Fruit fly (Drosophila melanogaster) whole organism, embryonic: ENCODE measurements around the gene CG14212.
A peak's percentile ranks its signal among the peaks of the same experiment; 100 is the strongest.

Source experiments
- Awh ChIP-seq: fragments of 200-800 bp; sonication (Bioruptor generic); IDR thresholded peaks from 2 replicates; pipeline ENCODE4, ENCODE4 v1.3.6; 2022; ENCODE audit warnings: missing biosample characterization, missing genetic modification characterization
- CG10462 ChIP-seq: fragments of 200-800 bp; sonication (Bioruptor generic); optimal IDR thresholded peaks from 2 replicates; lab custom pipeline; 2016; ENCODE audit warnings: missing biosample characterization, missing genetic modification characterization
- CG11560 ChIP-seq: fragments of 200-800 bp; sonication (Bioruptor generic); IDR thresholded peaks from 3 replicates; pipeline ENCODE4 v1.3.6; 2022; ENCODE audit warnings: missing biosample characterization, missing genetic modification characterization
- CG13123 ChIP-seq: fragments of 200-800 bp; sonication (Bioruptor generic); optimal IDR thresholded peaks from 2 replicates; lab custom pipeline; 2016; ENCODE audit warnings: missing biosample characterization, missing genetic modification characterization
- CG15514 ChIP-seq: fragments of 200-800 bp; sonication (Bioruptor generic); optimal IDR thresholded peaks from 3 replicates; lab custom pipeline; 2017; ENCODE audit warnings: missing biosample characterization, missing genetic modification characterization, mild to moderate bottlenecking, moderate library complexity, missing genetic modification reagents
- CG17361 ChIP-seq: fragments of 200-800 bp; sonication (Bioruptor generic); IDR thresholded peaks from 3 replicates; pipeline ENCODE4 v1.3.6; 2022; ENCODE audit warnings: missing biosample characterization, missing genetic modification characterization
- CG34376 ChIP-seq: fragments of 200-800 bp; sonication (Bioruptor generic); optimal IDR thresholded peaks from 2 replicates; lab custom pipeline; 2018; ENCODE audit warnings: missing biosample characterization, mild to moderate bottlenecking, missing genetic modification characterization
- CG4282 ChIP-seq: fragments of 200-800 bp; sonication (Bioruptor generic); optimal IDR thresholded peaks from 2 replicates; lab custom pipeline; 2016; ENCODE audit warnings: missing biosample characterization, missing genetic modification characterization
- CG4854 ChIP-seq: fragments of 200-800 bp; sonication (Bioruptor generic); optimal IDR thresholded peaks from 2 replicates; lab custom pipeline; 2016; ENCODE audit warnings: missing biosample characterization, missing genetic modification characterization, inconsistent platforms
- CG5245 ChIP-seq: fragments of 200-800 bp; sonication (Bioruptor generic); optimal IDR thresholded peaks from 3 replicates; lab custom pipeline; 2016; ENCODE audit warnings: missing biosample characterization, missing genetic modification characterization
- CG6175 ChIP-seq: fragments of 200-800 bp; sonication (Bioruptor generic); IDR thresholded peaks from 3 replicates; pipeline ENCODE4 v1.3.6; 2022; ENCODE audit warnings: missing biosample characterization, missing genetic modification characterization
- CG8281 ChIP-seq: fragments of 200-800 bp; sonication (Bioruptor generic); optimal IDR thresholded peaks from 2 replicates; lab custom pipeline; 2018; ENCODE audit warnings: missing biosample characterization, mild to moderate bottlenecking, missing genetic modification characterization, moderate library complexity
- CTCF ChIP-seq: fragments of 200-800 bp; sonication (Bioruptor generic); optimal IDR thresholded peaks from 2 replicates; lab custom pipeline; 2017; ENCODE audit warnings: missing biosample characterization, mild to moderate bottlenecking, missing genetic modification characterization, moderate library complexity
- D19B ChIP-seq: fragments of 200-800 bp; sonication (Bioruptor generic); optimal IDR thresholded peaks from 2 replicates; lab custom pipeline; 2017; ENCODE audit warnings: missing biosample characterization, mild to moderate bottlenecking, missing genetic modification characterization
- H2.0 ChIP-seq: fragments of 200-800 bp; sonication (Bioruptor generic); IDR thresholded peaks from 2 replicates; pipeline ENCODE4 v1.3.6; 2022; ENCODE audit warnings: missing biosample characterization, missing genetic modification characterization
- Hey ChIP-seq: fragments of 200-800 bp; sonication (Bioruptor generic); optimal IDR thresholded peaks from 3 replicates; lab custom pipeline; 2018; ENCODE audit warnings: missing biosample characterization, mild to moderate bottlenecking, missing genetic modification characterization
- Kr ChIP-seq: fragments of 200-800 bp; sonication (Bioruptor generic); optimal IDR thresholded peaks from 2 replicates; lab custom pipeline; 2017; ENCODE audit warnings: missing biosample characterization, mild to moderate bottlenecking, missing genetic modification characterization
- MBD-R2 ChIP-seq: fragments of 200-800 bp; sonication (Bioruptor generic); IDR thresholded peaks from 2 replicates; pipeline ENCODE4 v1.3.6; 2022; ENCODE audit warnings: missing biosample characterization, missing genetic modification characterization
- Med ChIP-seq: fragments of 200-800 bp; sonication (Bioruptor generic); peaks from one replicate; lab custom pipeline; 2016; ENCODE audit warnings: missing biosample characterization, missing genetic modification characterization, mild to moderate bottlenecking, inconsistent platforms, moderate library complexity
- NC2α ChIP-seq: fragments of 200-800 bp; sonication (Bioruptor generic); optimal IDR thresholded peaks from 2 replicates; lab custom pipeline; 2016; ENCODE audit warnings: missing biosample characterization, missing genetic modification characterization
- Neu2 ChIP-seq: fragments of 200-800 bp; sonication (Bioruptor generic); optimal IDR thresholded peaks from 3 replicates; lab custom pipeline; 2016; ENCODE audit warnings: missing biosample characterization, missing genetic modification characterization, borderline replicate concordance
- Optix ChIP-seq: fragments of 200-800 bp; sonication (Bioruptor generic); IDR thresholded peaks from 3 replicates; pipeline ENCODE4 v1.3.6; 2022; ENCODE audit warnings: missing biosample characterization, missing genetic modification characterization
- PHDP ChIP-seq: fragments of 200-800 bp; sonication (Bioruptor generic); optimal IDR thresholded peaks from 3 replicates; lab custom pipeline; 2018; ENCODE audit warnings: missing biosample characterization, mild to moderate bottlenecking, missing genetic modification characterization, moderate library complexity
- Rx ChIP-seq: fragments of 200-800 bp; sonication (Bioruptor generic); IDR thresholded peaks from 2 replicates; pipeline ENCODE4 v1.3.6; 2022; ENCODE audit warnings: missing biosample characterization, missing genetic modification characterization
- Sox100B ChIP-seq: fragments of 200-800 bp; sonication (Bioruptor generic); optimal IDR thresholded peaks from 3 replicates; lab custom pipeline; 2018; ENCODE audit warnings: missing biosample characterization, mild to moderate bottlenecking, missing genetic modification characterization
- Sry-β ChIP-seq: fragments of 200-800 bp; sonication (Bioruptor generic); optimal IDR thresholded peaks from 2 replicates; lab custom pipeline; 2018; ENCODE audit warnings: missing biosample characterization, mild to moderate bottlenecking, missing genetic modification characterization, moderate library complexity
- abd-A ChIP-seq: fragments of 200-800 bp; sonication (Bioruptor generic); optimal IDR thresholded peaks from 3 replicates; lab custom pipeline; 2019; ENCODE audit warnings: missing biosample characterization, mild to moderate bottlenecking, missing genetic modification characterization, moderate library complexity
- al ChIP-seq: fragments of 200-800 bp; sonication (Bioruptor generic); IDR thresholded peaks from 2 replicates; pipeline ENCODE4 v1.3.6; 2022; ENCODE audit warnings: missing biosample characterization, missing genetic modification characterization
- amos ChIP-seq: fragments of 200-800 bp; sonication (Bioruptor generic); IDR thresholded peaks from 2 replicates; pipeline ENCODE4 v1.3.6; 2022; ENCODE audit warnings: missing biosample characterization, missing genetic modification characterization; ENCODE audit not compliant: partially characterized antibody
- da ChIP-seq: fragments of 200-800 bp; sonication (Bioruptor generic); optimal IDR thresholded peaks from 2 replicates; lab custom pipeline; 2016; ENCODE audit warnings: missing biosample characterization, missing genetic modification characterization
- dati ChIP-seq: fragments of 200-800 bp; sonication (Bioruptor generic); IDR thresholded peaks from 2 replicates; pipeline ENCODE4 v1.3.6; 2022; ENCODE audit warnings: missing biosample characterization, missing genetic modification characterization
- exex ChIP-seq: fragments of 200-800 bp; sonication (Bioruptor generic); optimal IDR thresholded peaks from 4 replicates; lab custom pipeline; 2018; ENCODE audit warnings: missing biosample characterization, mild to moderate bottlenecking, missing genetic modification characterization, moderate library complexity
- gce ChIP-seq: fragments of 200-800 bp; sonication (Bioruptor generic); IDR thresholded peaks from 3 replicates; pipeline ENCODE4 v1.3.6; 2022; ENCODE audit warnings: missing biosample characterization, missing genetic modification characterization
- grn ChIP-seq: fragments of 200-800 bp; sonication (Bioruptor generic); optimal IDR thresholded peaks from 3 replicates; lab custom pipeline; 2017; ENCODE audit warnings: missing biosample characterization, missing genetic modification characterization
- gsb ChIP-seq: fragments of 200-800 bp; sonication (Bioruptor generic); IDR thresholded peaks from 2 replicates; pipeline ENCODE4 v1.3.6; 2022; ENCODE audit warnings: missing biosample characterization, missing genetic modification characterization
- kay ChIP-seq: fragments of 200-800 bp; sonication (Bioruptor generic); optimal IDR thresholded peaks from 2 replicates; lab custom pipeline; 2016; ENCODE audit warnings: missing biosample characterization, missing genetic modification characterization
- mirr ChIP-seq: fragments of 200-800 bp; sonication (Bioruptor generic); optimal IDR thresholded peaks from 3 replicates; lab custom pipeline; 2018; ENCODE audit warnings: missing biosample characterization, mild to moderate bottlenecking, missing genetic modification characterization
- pnt ChIP-seq: fragments of 200-800 bp; sonication (Bioruptor generic); optimal IDR thresholded peaks from 3 replicates; lab custom pipeline; 2016; ENCODE audit warnings: missing biosample characterization, missing genetic modification characterization
- sima ChIP-seq: fragments of 200-800 bp; sonication (Bioruptor generic); optimal IDR thresholded peaks from 2 replicates; lab custom pipeline; 2016; ENCODE audit warnings: missing biosample characterization, missing genetic modification characterization
- sna ChIP-seq: fragments of 200-800 bp; sonication (Bioruptor generic); IDR thresholded peaks from 2 replicates; pipeline ENCODE4 v1.3.6; 2022; ENCODE audit warnings: missing biosample characterization, missing genetic modification characterization; ENCODE audit not compliant: partially characterized antibody
- sug ChIP-seq: fragments of 200-800 bp; optimal IDR thresholded peaks from 2 replicates; lab custom pipeline; 2019; ENCODE audit warnings: missing biosample characterization, mild to moderate bottlenecking, missing genetic modification characterization, moderate library complexity

CG14212 gene

dm6 chrX:19583317-19583716 lies 42.2 kb upstream of the CG14212 start, which contains the start of gene CG14204 (continued):
- TF ChIP-seq Kr (no peak), CG8281 (tag; lab: Kevin White, UChicago) (no peak)
- TF ChIP-seq, all 482 proteins: peak for 0

dm6 chrX:19585142-19585541 lies 40.4 kb upstream of the CG14212 start:
- TF ChIP-seq abd-A (tag; lab: Kevin White, UChicago) = no peak
- peak; percentile 87 for TF ChIP-seq CTCF (GFP tag; lab: Kevin White, UChicago)

dm6 chrX:19590070-19590469 lies 35.4 kb upstream of the CG14212 start, which contains the start of gene CG14219:
Gene CG14219 (minus strand): TSS chrX:19590170.
- TF ChIP-seq gsb (GFP tag; lab: Robert Waterston, UW) = no peak
- no peak for TF ChIP-seq Awh (GFP tag; lab: Robert Waterston, UW)
- TF ChIP-seq CG4854 (GFP tag; lab: Kevin White, UChicago) = no peak
- peak; percentile 41 for TF ChIP-seq sug (tag; lab: Kevin White, UChicago)

- TF ChIP-seq Neu2 (GFP tag; lab: Kevin White, UChicago) (no peak), sug (tag; lab: Kevin White, UChicago) (peak; percentile 43), sna (GFP tag; lab: Robert Waterston, UW) (no peak), grn (GFP tag; lab: Kevin White, UChicago) (peak; percentile 64), exex (peak; percentile 91), Hey (tag; lab: Kevin White, UChicago) (no peak), NC2α (no peak), CG11560 (no peak), mirr (GFP tag; lab: Kevin White, UChicago) (peak; percentile 19)
These were observed 34.9 kb upstream of the CG14212 start for dm6 chrX:19590579-19590978.

dm6 chrX:19592309-19592708 lies 33.2 kb upstream of the CG14212 start, which contains the start of gene CG14205:
Gene CG14205 (plus strand): TSS chrX:19592609.
- TF ChIP-seq da (GFP tag; lab: Kevin White, UChicago) (no peak), PHDP (tag; lab: Kevin White, UChicago) (no peak), CG34376 (peak; percentile 25), grn (GFP tag; lab: Kevin White, UChicago) (peak; percentile 28), exex (peak; percentile 73), sug (tag; lab: Kevin White, UChicago) (peak; percentile 49), D19B (GFP tag; lab: Kevin White, UChicago) (no peak)

- TF ChIP-seq kay (GFP tag; lab: Kevin White, UChicago) = no peak
- no peak for TF ChIP-seq CG10462 (GFP tag; lab: Kevin White, UChicago)
- TF ChIP-seq Optix (GFP tag; lab: Robert Waterston, UW) = no peak
- peak; percentile 9 for TF ChIP-seq Med (GFP tag; lab: Kevin White, UChicago)
- no peak for TF ChIP-seq MBD-R2 (GFP tag; lab: Robert Waterston, UW)
- peak; percentile 15; the same call in 1 of the 2 replicates for TF ChIP-seq H2.0 (GFP tag; lab: Robert Waterston, UW)
- no peak for TF ChIP-seq dati
- TF ChIP-seq CG5245 = peak; percentile 60
- peak; percentile 59 for TF ChIP-seq CG15514 (GFP tag; lab: Kevin White, UChicago)
- no peak for TF ChIP-seq amos (GFP tag; lab: Robert Waterston, UW)
- no peak for TF ChIP-seq Sox100B (GFP tag; lab: Kevin White, UChicago)
- TF ChIP-seq CG13123 (GFP tag; lab: Kevin White, UChicago) = no peak
- no peak for TF ChIP-seq CG17361
- peak; percentile 53 for TF ChIP-seq D19B (GFP tag; lab: Kevin White, UChicago)
- no peak for TF ChIP-seq CG6175 (GFP tag; lab: Robert Waterston, UW)
- TF ChIP-seq gsb (GFP tag; lab: Robert Waterston, UW) = no peak
- TF ChIP-seq pnt (GFP tag; lab: Kevin White, UChicago) = no peak
- no peak for TF ChIP-seq CG4282
- TF ChIP-seq Rx (GFP tag; lab: Robert Waterston, UW) = no peak
- TF ChIP-seq al = no peak
- TF ChIP-seq Sry-β (GFP tag; lab: Kevin White, UChicago) = peak; percentile 48
- TF ChIP-seq sima = no peak
- TF ChIP-seq gce (GFP tag; lab: Robert Waterston, UW) = no peak
These were observed 29.6 kb upstream of the CG14212 start for dm6 chrX:19595862-19596261.
